Worm (Caenorhabditis elegans) whole organism, late embryonic: ENCODE measurements around the gene ndua-5.

Experiments
- Y22D7AL.16 ChIP-seq: sonication (generic microtip); optimal IDR thresholded peaks from 2 replicates; lab custom pipeline; 2016; ENCODE audit warnings: missing genetic modification characterization, missing compliant biosample characterization
- ceh-19 ChIP-seq: fragments of 200-800 bp; sonication (Bioruptor generic); optimal IDR thresholded peaks from 2 replicates; lab custom pipeline; 2018; ENCODE audit warnings: mild to moderate bottlenecking, missing genetic modification characterization, missing compliant biosample characterization
- ceh-30 ChIP-seq: fragments of 150-350 bp; optimal IDR thresholded peaks from 2 replicates; lab custom pipeline; 2014; ENCODE audit warnings: missing biosample characterization, missing genetic modification characterization
- ceh-45 ChIP-seq: fragments of 200-800 bp; sonication (Bioruptor generic); IDR thresholded peaks from 2 replicates; pipeline ENCODE4 v1.3.6; 2022; ENCODE audit warnings: missing genetic modification reagents, missing genetic modification characterization, missing compliant biosample characterization
- elt-2 ChIP-seq: sonication (generic microtip); optimal IDR thresholded peaks from 2 replicates; lab custom pipeline; 2016; ENCODE audit warnings: missing genetic modification reagents, missing genetic modification characterization, missing compliant biosample characterization
- eyg-1 ChIP-seq: sonication (generic microtip); optimal IDR thresholded peaks from 2 replicates; lab custom pipeline; 2016; ENCODE audit warnings: missing genotype, missing genetic modification characterization, missing compliant biosample characterization
- hlh-30 ChIP-seq: sonication (generic microtip); optimal IDR thresholded peaks from 2 replicates; lab custom pipeline; 2017; ENCODE audit warnings: antibody characterized with exemption, missing genetic modification characterization, missing compliant biosample characterization; ENCODE audit not compliant: insufficient read depth
- npax-4 ChIP-seq: sonication (generic microtip); optimal IDR thresholded peaks from 2 replicates; lab custom pipeline; 2016; ENCODE audit warnings: missing genetic modification characterization, missing compliant biosample characterization
- pha-4 ChIP-seq: fragments of 150-350 bp; optimal IDR thresholded peaks from 2 replicates; lab custom pipeline; 2018; ENCODE audit warnings: missing biosample characterization, missing genetic modification reagents, missing genetic modification characterization
- pqm-1 ChIP-seq: sonication (generic microtip); optimal IDR thresholded peaks from 2 replicates; lab custom pipeline; 2016; ENCODE audit warnings: missing genetic modification characterization, missing compliant biosample characterization
- tbx-2 ChIP-seq: sonication (generic microtip); optimal IDR thresholded peaks from 2 replicates; lab custom pipeline; 2016; ENCODE audit warnings: missing genetic modification characterization, missing compliant biosample characterization

DNA sequence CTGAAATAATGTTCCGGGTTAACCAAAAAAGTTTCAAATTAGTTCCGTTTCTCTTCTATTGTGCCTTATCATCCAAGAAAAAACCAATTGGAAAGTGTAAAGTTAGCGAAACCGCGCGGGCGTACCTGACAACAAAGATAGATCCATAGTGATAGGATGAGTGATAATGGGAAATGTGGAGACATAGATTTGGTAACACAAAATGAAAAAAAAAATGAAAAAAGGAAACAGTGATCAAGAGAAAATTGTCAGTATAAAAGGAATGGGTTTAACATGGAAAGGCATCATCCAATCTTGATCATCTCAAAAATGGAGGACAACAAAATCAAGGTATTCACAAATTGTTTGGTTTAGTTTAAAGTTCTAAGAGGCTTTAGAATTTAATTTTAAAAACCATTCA lies 38.4 kb upstream of the ndua-5 start, which contains the start of gene col-122:
- no peak for TF ChIP-seq pha-4
- no peak for TF ChIP-seq tbx-2 (tag; lab: Kevin White, UChicago)
- no peak for TF ChIP-seq ceh-45 (GFP tag; lab: Robert Waterston, UW)
- no peak for TF ChIP-seq pqm-1
- no peak for TF ChIP-seq elt-2
- no peak for TF ChIP-seq ceh-30 (tag; lab: Kevin White, UChicago)
- TF ChIP-seq eyg-1 = no peak
- no peak for TF ChIP-seq npax-4
- TF ChIP-seq Y22D7AL.16 (tag; lab: Kevin White, UChicago) = no peak
- TF ChIP-seq ceh-19 (GFP tag; lab: Kevin White, UChicago) = no peak
- no peak for TF ChIP-seq hlh-30 (tag; lab: Kevin White, UChicago)
